Worm (Caenorhabditis elegans) whole organism, L4 larva: ENCODE data around the gene nhr-16.
A peak's percentile ranks its signal among the peaks of the same experiment; 100 is the strongest.

Experiments
- F49E8.2 ChIP-seq: sonication (generic microtip); optimal IDR thresholded peaks from 2 replicates; lab custom pipeline; 2016; ENCODE audit warnings: missing compliant biosample characterization, mild to moderate bottlenecking, missing genetic modification characterization, borderline replicate concordance
- R02D3.7 ChIP-seq: fragments of 150-350 bp; sonication (generic microtip); optimal IDR thresholded peaks from 3 replicates; lab custom pipeline; 2014; ENCODE audit warnings: missing biosample characterization, missing genetic modification characterization
- Y75B8A.6 ChIP-seq: fragments of 200-800 bp; sonication (Bioruptor generic); IDR thresholded peaks from 2 replicates; pipeline ENCODE4 v1.3.6; 2022; ENCODE audit warnings: missing genetic modification reagents, missing genetic modification characterization, missing compliant biosample characterization
- aha-1 ChIP-seq: fragments of 150-350 bp; peaks from one replicate; lab custom pipeline; 2014; ENCODE audit warnings: missing biosample characterization, missing genetic modification characterization
- ama-1 ChIP-seq: fragments of 150-350 bp; optimal IDR thresholded peaks from 2 replicates; lab custom pipeline; 2014; ENCODE audit warnings: inconsistent platforms, mixed read lengths
- ceh-20 ChIP-seq: fragments of 200-800 bp; sonication (Bioruptor generic); IDR thresholded peaks from 2 replicates; pipeline ENCODE4 v1.3.6; 2022; ENCODE audit warnings: missing genetic modification reagents, missing genetic modification characterization, missing compliant biosample characterization
- ceh-28 ChIP-seq: fragments of 150-350 bp; optimal IDR thresholded peaks from 2 replicates; lab custom pipeline; 2014; ENCODE audit warnings: missing biosample characterization, missing genetic modification reagents, missing genetic modification characterization
- ceh-32 ChIP-seq: sonication (generic microtip); optimal IDR thresholded peaks from 2 replicates; lab custom pipeline; 2016; ENCODE audit warnings: mild to moderate bottlenecking, missing genetic modification characterization, missing compliant biosample characterization; ENCODE audit not compliant: poor library complexity
- ceh-44 ChIP-seq: fragments of 200-800 bp; sonication (Bioruptor generic); IDR thresholded peaks from 2 replicates; pipeline ENCODE4 v1.3.6; 2022; ENCODE audit warnings: missing genetic modification reagents, missing genetic modification characterization, missing compliant biosample characterization
- ceh-62 ChIP-seq: sonication (generic microtip); optimal IDR thresholded peaks from 2 replicates; lab custom pipeline; 2017; ENCODE audit warnings: missing biosample characterization, missing genetic modification characterization
- ceh-82 ChIP-seq: sonication (generic microtip); optimal IDR thresholded peaks from 2 replicates; lab custom pipeline; 2017; ENCODE audit warnings: missing biosample characterization, missing genetic modification characterization
- ces-1 ChIP-seq: fragments of 150-350 bp; sonication (generic microtip); optimal IDR thresholded peaks from 4 replicates; lab custom pipeline; 2014; ENCODE audit warnings: missing biosample characterization, missing genetic modification reagents, missing genetic modification characterization
- cey-2 ChIP-seq: sonication (generic microtip); optimal IDR thresholded peaks from 3 replicates; lab custom pipeline; 2017; ENCODE audit warnings: missing genetic modification characterization, mild to moderate bottlenecking, missing compliant biosample characterization, antibody characterized with exemption, borderline replicate concordance; ENCODE audit not compliant: insufficient read depth
- ctbp-1 ChIP-seq: fragments of 200-800 bp; sonication (Bioruptor generic); IDR thresholded peaks from 2 replicates; pipeline ENCODE4 v1.3.6; 2022; ENCODE audit warnings: missing genetic modification reagents, missing genetic modification characterization, missing compliant biosample characterization
- dmd-6 ChIP-seq: fragments of 200-800 bp; sonication (Bioruptor generic); IDR thresholded peaks from 2 replicates; pipeline ENCODE4 v1.3.6; 2022; ENCODE audit warnings: missing genetic modification reagents, missing genetic modification characterization, missing compliant biosample characterization
- dmd-9 ChIP-seq: fragments of 200-800 bp; sonication (Bioruptor generic); IDR thresholded peaks from 2 replicates; pipeline ENCODE4 v1.3.6; 2022; ENCODE audit warnings: missing genetic modification reagents, missing genetic modification characterization, missing compliant biosample characterization
- dpl-1 ChIP-seq: fragments of 150-350 bp; optimal IDR thresholded peaks from 2 replicates; lab custom pipeline; 2014; ENCODE audit warnings: missing biosample characterization, missing genetic modification reagents, missing genetic modification characterization
- fos-1 ChIP-seq: fragments of 150-350 bp; optimal IDR thresholded peaks from 2 replicates; lab custom pipeline; 2014; ENCODE audit warnings: missing biosample characterization, missing genetic modification characterization
- hlh-30 ChIP-seq: sonication (generic microtip); optimal IDR thresholded peaks from 2 replicates; lab custom pipeline; 2017; ENCODE audit warnings: antibody characterized with exemption, mild to moderate bottlenecking, missing genetic modification characterization, missing compliant biosample characterization; ENCODE audit not compliant: insufficient read depth
- lim-7 ChIP-seq: fragments of 200-800 bp; sonication (Bioruptor generic); IDR thresholded peaks from 2 replicates; pipeline ENCODE4 v1.3.6; 2022; ENCODE audit warnings: missing genetic modification characterization, missing compliant biosample characterization
- lin-29 ChIP-seq: fragments of 200-800 bp; sonication (Bioruptor generic); IDR thresholded peaks from 2 replicates; pipeline ENCODE4 v1.3.6; 2022; ENCODE audit warnings: missing genetic modification reagents, missing genetic modification characterization, missing compliant biosample characterization
- lsy-2 ChIP-seq, 2 experiments: fragments of 150-350 bp in 1 of 2; sonication (generic microtip) in 1 of 2; optimal IDR thresholded peaks; 2 replicates each; lab custom pipeline; 2014 to 2017; ENCODE audit warnings: missing biosample characterization in 2 of 2, missing genetic modification characterization in 2 of 2
- mes-2 ChIP-seq: sonication (generic microtip); optimal IDR thresholded peaks from 2 replicates; lab custom pipeline; 2016; ENCODE audit warnings: missing genotype, mild to moderate bottlenecking, missing genetic modification characterization, missing compliant biosample characterization; ENCODE audit not compliant: poor library complexity, severe bottlenecking
- mxl-2 ChIP-seq: fragments of 200-800 bp; sonication (Bioruptor generic); conservative IDR thresholded peaks from 2 replicates; pipeline ENCODE4 v1.3.6; 2022; ENCODE audit warnings: missing genetic modification reagents, missing genetic modification characterization, missing compliant biosample characterization
- nhr-10 ChIP-seq: fragments of 150-350 bp; optimal IDR thresholded peaks from 2 replicates; lab custom pipeline; 2014; ENCODE audit warnings: missing biosample characterization, missing genetic modification characterization
- nhr-102 ChIP-seq: sonication (generic microtip); optimal IDR thresholded peaks from 2 replicates; lab custom pipeline; 2016; ENCODE audit warnings: mild to moderate bottlenecking, missing genetic modification characterization, moderate library complexity, missing compliant biosample characterization
- nhr-11 ChIP-seq: fragments of 150-350 bp; optimal IDR thresholded peaks from 2 replicates; lab custom pipeline; 2014; ENCODE audit warnings: missing biosample characterization, missing genetic modification characterization
- nhr-237 ChIP-seq: sonication (generic microtip); optimal IDR thresholded peaks from 2 replicates; lab custom pipeline; 2017; ENCODE audit warnings: missing biosample characterization, missing genetic modification characterization
- nhr-25 ChIP-seq: sonication (generic microtip); optimal IDR thresholded peaks from 2 replicates; lab custom pipeline; 2017; ENCODE audit warnings: missing genetic modification characterization, mild to moderate bottlenecking, missing compliant biosample characterization, antibody characterized with exemption, moderate library complexity, borderline replicate concordance; ENCODE audit not compliant: insufficient read depth
- nhr-76 ChIP-seq: fragments of 150-350 bp; optimal IDR thresholded peaks from 2 replicates; lab custom pipeline; 2014; ENCODE audit warnings: missing biosample characterization, missing genetic modification characterization
- nhr-77 ChIP-seq: fragments of 150-350 bp; optimal IDR thresholded peaks from 2 replicates; lab custom pipeline; 2014; ENCODE audit warnings: missing biosample characterization, missing genetic modification characterization
- pqm-1 ChIP-seq: sonication (generic microtip); optimal IDR thresholded peaks from 2 replicates; lab custom pipeline; 2017; ENCODE audit warnings: missing biosample characterization, missing genetic modification characterization
- rbr-2 ChIP-seq: sonication (generic microtip); optimal IDR thresholded peaks from 2 replicates; lab custom pipeline; 2016; ENCODE audit warnings: missing genotype, missing genetic modification characterization, missing compliant biosample characterization
- set-16 ChIP-seq: fragments of 200-800 bp; sonication (Bioruptor generic); IDR thresholded peaks from 2 replicates; pipeline ENCODE4 v1.3.6; 2022; ENCODE audit warnings: missing genetic modification reagents, missing genetic modification characterization, missing compliant biosample characterization
- skn-1 ChIP-seq: fragments of 150-350 bp; optimal IDR thresholded peaks from 2 replicates; lab custom pipeline; 2014; ENCODE audit warnings: missing biosample characterization, missing genetic modification characterization
- snpc-4 ChIP-seq: fragments of 150-350 bp; optimal IDR thresholded peaks from 2 replicates; lab custom pipeline; 2014; ENCODE audit warnings: missing biosample characterization, missing genetic modification characterization
- spr-1 ChIP-seq: sonication (generic microtip); optimal IDR thresholded peaks from 2 replicates; lab custom pipeline; 2016; ENCODE audit warnings: mild to moderate bottlenecking, missing genetic modification characterization, missing compliant biosample characterization
- spr-3 ChIP-seq: fragments of 200-800 bp; sonication (Bioruptor generic); optimal IDR thresholded peaks from 2 replicates; lab custom pipeline; 2018; ENCODE audit warnings: mild to moderate bottlenecking, missing genetic modification characterization, missing compliant biosample characterization
- unc-39 ChIP-seq: sonication (generic microtip); optimal IDR thresholded peaks from 2 replicates; lab custom pipeline; 2017; ENCODE audit warnings: missing biosample characterization, missing genetic modification characterization
- unc-62 ChIP-seq, 3 experiments: fragments of 150-350 bp in 1 of 3; sonication (generic microtip); optimal IDR thresholded peaks in 2 of 3; peaks in 1 of 3; 1 replicate in 1 of 3; 2 replicates in 2 of 3; lab custom pipeline; 2014 to 2017; ENCODE audit warnings: missing biosample characterization in 3 of 3, missing genetic modification characterization in 3 of 3, missing genetic modification reagents in 3 of 3, missing genotype in 1 of 3
- vab-7 ChIP-seq: fragments of 200-800 bp; sonication (Bioruptor generic); IDR thresholded peaks from 2 replicates; pipeline ENCODE4 v1.3.6; 2022; ENCODE audit warnings: missing genetic modification reagents, missing genetic modification characterization, missing compliant biosample characterization
- zfp-2 ChIP-seq: sonication (generic microtip); optimal IDR thresholded peaks from 2 replicates; lab custom pipeline; 2016; ENCODE audit warnings: mild to moderate bottlenecking, missing genetic modification characterization, missing compliant biosample characterization
- zfp-3 ChIP-seq: fragments of 200-800 bp; sonication (Bioruptor generic); conservative IDR thresholded peaks from 2 replicates; pipeline ENCODE4 v1.3.6; 2022; ENCODE audit warnings: missing genetic modification reagents, missing genetic modification characterization, missing compliant biosample characterization
- zip-11 ChIP-seq: fragments of 200-800 bp; sonication (Bioruptor generic); IDR thresholded peaks from 2 replicates; pipeline ENCODE4 v1.3.6; 2022; ENCODE audit warnings: missing genetic modification characterization, missing compliant biosample characterization

nhr-16 gene

ce11 chrII:4441278-4441677, 2.7 kb downstream of the nhr-16 start:
- no peak for TF ChIP-seq lin-29 (GFP tag; lab: Robert Waterston, UW)
- no peak for TF ChIP-seq Y75B8A.6 (GFP tag; lab: Robert Waterston, UW)
- TF ChIP-seq aha-1 (tag; lab: Kevin White, UChicago): no peak

ce11 chrII:4444811-4445210, 6.2 kb downstream of the nhr-16 start:
- TF ChIP-seq ceh-62 (tag; lab: Kevin White, UChicago): no peak
- peak in 1 of 2 experiments; percentile 74 for TF ChIP-seq unc-62 (GFP tag; optimal IDR thresholded peaks at IDR 0.05 in 1 of 2; lab: Kevin White, UChicago)
- TF ChIP-seq unc-62 (tag; optimal IDR thresholded peaks at IDR 0.05; lab: Kevin White, UChicago): no peak
- peak; percentile 93 for TF ChIP-seq aha-1 (tag; lab: Kevin White, UChicago)
- no peak for TF ChIP-seq dmd-6
- no peak for TF ChIP-seq zfp-3 (GFP tag; lab: Robert Waterston, UW)
- no peak for TF ChIP-seq ceh-82 (tag; lab: Kevin White, UChicago)

ce11 chrII:4453051-4453450, 14.4 kb downstream of the nhr-16 start, which contains the start of gene twk-2:
twk-2 (minus strand) TSS chrII:4453151.
- TF ChIP-seq zfp-2 (tag; lab: Kevin White, UChicago) (no peak), nhr-11 (no peak), nhr-25 (tag; lab: Kevin White, UChicago) (no peak), ceh-20 (GFP tag; lab: Robert Waterston, UW) (no peak), ama-1 (no peak), mxl-2 (GFP tag; lab: Robert Waterston, UW) (no peak), nhr-77 (tag; lab: Kevin White, UChicago) (no peak), unc-39 (tag; lab: Kevin White, UChicago) (no peak), skn-1 (tag; lab: Kevin White, UChicago) (no peak), zip-11 (GFP tag; lab: Robert Waterston, UW) (no peak), nhr-102 (tag; lab: Kevin White, UChicago) (no peak), nhr-10 (tag; lab: Kevin White, UChicago) (no peak), R02D3.7 (tag; lab: Kevin White, UChicago) (no peak), spr-3 (GFP tag; lab: Kevin White, UChicago) (no peak), dpl-1 (GFP tag; lab: Kevin White, UChicago) (no peak), ceh-44 (GFP tag; lab: Robert Waterston, UW) (no peak), ces-1 (no peak), lim-7 (GFP tag; lab: Robert Waterston, UW) (no peak), lsy-2 (tag; optimal IDR thresholded peaks at IDR 0.05; lab: Kevin White, UChicago) (no peak), F49E8.2 (tag; lab: Kevin White, UChicago) (no peak)

- 0 out of 2 replicates have a peak, but pooled peaks have one; percentile 20 for TF ChIP-seq set-16
- TF ChIP-seq spr-1 (tag; lab: Kevin White, UChicago): no peak
- peak; percentile 16 for TF ChIP-seq dpl-1 (GFP tag; lab: Kevin White, UChicago)
- no peak for TF ChIP-seq cey-2 (tag; lab: Kevin White, UChicago)
- TF ChIP-seq nhr-76 (tag; lab: Kevin White, UChicago): no peak
- TF ChIP-seq ceh-28 (tag; lab: Kevin White, UChicago): no peak
- no peak for TF ChIP-seq ceh-32
- TF ChIP-seq ceh-20 (GFP tag; lab: Robert Waterston, UW): no peak
Measured at ce11 chrII:4453453-4453852, 14.8 kb downstream of the nhr-16 start.

ce11 chrII:4454823-4455222, 16.2 kb downstream of the nhr-16 start:
- TF ChIP-seq snpc-4 (tag; lab: Kevin White, UChicago) (no peak), ceh-44 (GFP tag; lab: Robert Waterston, UW) (no peak), dmd-9 (no peak), rbr-2 (tag; lab: Kevin White, UChicago) (no peak), ceh-62 (tag; lab: Kevin White, UChicago) (no peak), spr-1 (tag; lab: Kevin White, UChicago) (no peak), hlh-30 (no peak), dmd-6 (no peak), fos-1 (tag; lab: Kevin White, UChicago) (no peak), pqm-1 (tag; lab: Kevin White, UChicago) (no peak), vab-7 (GFP tag; lab: Robert Waterston, UW) (no peak), mes-2 (no peak), nhr-237 (tag; lab: Kevin White, UChicago) (no peak), ama-1 (no peak), F49E8.2 (tag; lab: Kevin White, UChicago) (no peak), ctbp-1 (no peak)
